Fruit fly (Drosophila melanogaster) whole organism, pupa: ENCODE data around the gene Polr3E.

Experiments used
- CG13204 ChIP-seq: fragments of 200-800 bp; sonication (Bioruptor generic); optimal IDR thresholded peaks from 2 replicates; lab custom pipeline; 2018; ENCODE audit warnings: missing biosample characterization, mild to moderate bottlenecking, missing genetic modification characterization, moderate library complexity
- CG15710 ChIP-seq: fragments of 200-800 bp; sonication (Bioruptor generic); optimal IDR thresholded peaks from 2 replicates; lab custom pipeline; 2018; ENCODE audit warnings: missing biosample characterization, mild to moderate bottlenecking, missing genetic modification characterization, moderate library complexity
- CG17806 ChIP-seq: fragments of 200-800 bp; sonication (Bioruptor generic); optimal IDR thresholded peaks from 2 replicates; lab custom pipeline; 2018; ENCODE audit warnings: missing biosample characterization, mild to moderate bottlenecking, missing genetic modification characterization, moderate library complexity
- CG8159 ChIP-seq: fragments of 200-800 bp; sonication (Bioruptor generic); optimal IDR thresholded peaks from 3 replicates; lab custom pipeline; 2018; ENCODE audit warnings: missing biosample characterization, mild to moderate bottlenecking, missing genetic modification characterization, moderate library complexity
- D1 ChIP-seq: fragments of 200-800 bp; sonication (Bioruptor generic); optimal IDR thresholded peaks from 2 replicates; lab custom pipeline; 2018; ENCODE audit warnings: missing biosample characterization, mild to moderate bottlenecking, missing genetic modification characterization, moderate library complexity
- Ets98B ChIP-seq: fragments of 200-800 bp; sonication (Bioruptor generic); IDR thresholded peaks from 2 replicates; pipeline ENCODE4 v1.3.6; 2022; ENCODE audit warnings: missing biosample characterization, missing genetic modification characterization
- Pif1A ChIP-seq: fragments of 200-800 bp; sonication (Bioruptor generic); optimal IDR thresholded peaks from 3 replicates; lab custom pipeline; 2016; ENCODE audit warnings: missing biosample characterization, missing genetic modification characterization
- Snoo ChIP-seq: fragments of 200-800 bp; sonication (Bioruptor generic); optimal IDR thresholded peaks from 3 replicates; lab custom pipeline; 2017; ENCODE audit warnings: missing biosample characterization, mild to moderate bottlenecking, missing genetic modification characterization, inconsistent platforms
- fd96Ca ChIP-seq: fragments of 200-800 bp; sonication (Bioruptor generic); IDR thresholded peaks from 3 replicates; pipeline ENCODE4 v1.3.6; 2022; ENCODE audit warnings: missing biosample characterization, missing genetic modification characterization

DNA sequence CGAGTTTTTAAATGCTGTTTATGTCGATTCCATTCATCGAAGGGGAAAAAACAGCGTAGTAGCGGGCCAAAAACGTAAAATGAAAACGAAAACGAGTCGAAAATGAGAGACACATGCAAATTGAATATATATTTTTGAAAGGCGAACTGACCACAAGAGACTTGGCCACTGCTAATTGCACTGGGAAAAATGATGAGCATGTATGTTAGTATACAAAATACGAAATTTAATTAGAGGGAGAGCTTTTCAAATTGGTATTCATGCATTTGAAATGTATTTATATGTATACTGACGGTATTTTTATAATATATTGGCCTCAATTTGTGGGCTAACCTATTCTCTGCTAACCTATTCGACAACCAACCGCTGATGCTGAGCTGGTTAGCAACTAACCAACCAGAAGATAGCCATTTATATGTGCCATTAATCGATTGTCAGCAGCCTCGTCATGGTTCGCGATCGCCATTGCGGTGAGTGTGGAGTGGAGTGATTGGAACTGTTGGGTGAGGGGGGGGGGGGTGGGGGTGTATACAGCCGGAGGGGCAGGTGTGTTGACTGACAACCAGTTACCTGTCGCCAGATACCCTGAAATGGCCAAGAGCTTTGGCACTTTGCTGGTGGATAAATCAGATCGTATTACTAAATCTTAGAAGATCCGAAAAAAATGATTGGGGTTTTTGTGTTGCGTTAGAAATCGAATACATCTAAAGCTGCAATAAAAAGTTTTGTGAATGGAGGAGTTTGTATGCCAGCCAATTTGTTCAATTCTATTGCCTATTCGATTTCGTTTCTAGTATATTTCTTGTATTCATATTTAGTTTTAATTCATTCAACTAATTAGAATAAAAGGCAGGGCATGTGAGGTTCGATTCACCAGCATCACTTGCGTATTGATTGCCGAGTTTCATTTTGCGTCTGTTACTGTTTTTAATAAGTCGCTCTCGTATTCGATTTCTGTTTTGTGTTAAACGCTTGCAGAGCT lies 10.6 kb downstream of the Polr3E start:
- peak; percentile 67 for TF ChIP-seq CG17806 (tag; lab: Kevin White, UChicago)
- TF ChIP-seq D1 (tag; lab: Kevin White, UChicago) = no peak
- TF ChIP-seq Snoo (tag; lab: Kevin White, UChicago) = peak; percentile 18
- TF ChIP-seq Ets98B (GFP tag; lab: Robert Waterston, UW) = peak; percentile 50
- TF ChIP-seq CG15710 (tag; lab: Kevin White, UChicago) = peak; percentile 70
- TF ChIP-seq CG8159 (tag; lab: Kevin White, UChicago) = peak; percentile 64
- TF ChIP-seq fd96Ca (GFP tag; lab: Robert Waterston, UW) = peak; percentile 45; the same call in 2 of the 3 replicates
- TF ChIP-seq CG13204 = no peak
- peak; percentile 46 for TF ChIP-seq Pif1A
